Worm (Caenorhabditis elegans) whole organism, L4 larva: ENCODE data around the gene irld-2.
A peak's percentile ranks its signal among the peaks of the same experiment; 100 is the strongest.

Experiments
- F10B5.3 ChIP-seq: sonication (generic microtip); optimal IDR thresholded peaks from 2 replicates; lab custom pipeline; 2016; ENCODE audit warnings: mild to moderate bottlenecking, missing genetic modification characterization, missing compliant biosample characterization
- F26F4.8 ChIP-seq: fragments of 200-800 bp; sonication (Bioruptor generic); conservative IDR thresholded peaks from 2 replicates; pipeline ENCODE4 v1.3.6; 2022; ENCODE audit warnings: missing genetic modification characterization, missing compliant biosample characterization
- F44E2.7 ChIP-seq: fragments of 200-800 bp; sonication (Bioruptor generic); IDR thresholded peaks from 2 replicates; pipeline ENCODE4 v2.1.2; 2022; ENCODE audit warnings: missing genetic modification characterization, missing compliant biosample characterization
- T26A8.4 ChIP-seq: fragments of 200-800 bp; sonication (Bioruptor generic); IDR thresholded peaks from 2 replicates; pipeline ENCODE4 v1.3.6; 2022; ENCODE audit warnings: missing genetic modification characterization, missing compliant biosample characterization
- Y48G9A.11 ChIP-seq: fragments of 200-800 bp; sonication (Bioruptor generic); IDR thresholded peaks from 2 replicates; pipeline ENCODE4 v1.3.6; 2022; ENCODE audit warnings: missing genetic modification reagents, missing genetic modification characterization, missing compliant biosample characterization
- ZK546.5 ChIP-seq, 2 experiments: sonication (generic microtip); optimal IDR thresholded peaks; 2 replicates each; lab custom pipeline; 2017; ENCODE audit warnings: missing biosample characterization in 2 of 2, missing genetic modification characterization in 2 of 2
- ama-1 ChIP-seq: fragments of 150-350 bp; optimal IDR thresholded peaks from 2 replicates; lab custom pipeline; 2014; ENCODE audit warnings: inconsistent platforms, mixed read lengths
- ceh-20 ChIP-seq: fragments of 200-800 bp; sonication (Bioruptor generic); IDR thresholded peaks from 2 replicates; pipeline ENCODE4 v1.3.6; 2022; ENCODE audit warnings: missing genetic modification reagents, missing genetic modification characterization, missing compliant biosample characterization
- ceh-32 ChIP-seq: sonication (generic microtip); optimal IDR thresholded peaks from 2 replicates; lab custom pipeline; 2016; ENCODE audit warnings: mild to moderate bottlenecking, missing genetic modification characterization, missing compliant biosample characterization; ENCODE audit not compliant: poor library complexity
- ces-1 ChIP-seq: fragments of 150-350 bp; sonication (generic microtip); optimal IDR thresholded peaks from 4 replicates; lab custom pipeline; 2014; ENCODE audit warnings: missing biosample characterization, missing genetic modification reagents, missing genetic modification characterization
- cey-2 ChIP-seq: sonication (generic microtip); optimal IDR thresholded peaks from 3 replicates; lab custom pipeline; 2017; ENCODE audit warnings: missing genetic modification characterization, mild to moderate bottlenecking, missing compliant biosample characterization, antibody characterized with exemption, borderline replicate concordance; ENCODE audit not compliant: insufficient read depth
- daf-16 ChIP-seq, 3 experiments: sonication (generic microtip); optimal IDR thresholded peaks; 2 replicates each; lab custom pipeline; 2016 to 2017; ENCODE audit warnings: missing genetic modification characterization in 3 of 3, missing genetic modification reagents in 3 of 3, mild to moderate bottlenecking in 2 of 3, missing compliant biosample characterization in 2 of 3, missing biosample characterization in 1 of 3, moderate library complexity in 1 of 3
- daf-8 ChIP-seq: fragments of 200-800 bp; sonication (Bioruptor generic); IDR thresholded peaks from 2 replicates; pipeline ENCODE4 v1.3.6; 2022; ENCODE audit warnings: missing genetic modification characterization, missing compliant biosample characterization
- dmd-6 ChIP-seq: fragments of 200-800 bp; sonication (Bioruptor generic); IDR thresholded peaks from 2 replicates; pipeline ENCODE4 v1.3.6; 2022; ENCODE audit warnings: missing genetic modification reagents, missing genetic modification characterization, missing compliant biosample characterization
- dve-1 ChIP-seq: sonication (generic microtip); optimal IDR thresholded peaks from 2 replicates; lab custom pipeline; 2017; ENCODE audit warnings: antibody characterized with exemption, mild to moderate bottlenecking, missing genetic modification characterization, missing compliant biosample characterization; ENCODE audit not compliant: insufficient read depth
- egl-27 ChIP-seq: sonication (generic microtip); optimal IDR thresholded peaks from 3 replicates; lab custom pipeline; 2017; ENCODE audit warnings: missing biosample characterization, missing genetic modification reagents, missing genetic modification characterization
- hlh-11 ChIP-seq: fragments of 200-800 bp; sonication (Bioruptor generic); optimal IDR thresholded peaks from 2 replicates; lab custom pipeline; 2018; ENCODE audit warnings: mild to moderate bottlenecking, missing genetic modification characterization, missing compliant biosample characterization
- hlh-30 ChIP-seq: sonication (generic microtip); optimal IDR thresholded peaks from 2 replicates; lab custom pipeline; 2017; ENCODE audit warnings: antibody characterized with exemption, mild to moderate bottlenecking, missing genetic modification characterization, missing compliant biosample characterization; ENCODE audit not compliant: insufficient read depth
- lim-7 ChIP-seq: fragments of 200-800 bp; sonication (Bioruptor generic); IDR thresholded peaks from 2 replicates; pipeline ENCODE4 v1.3.6; 2022; ENCODE audit warnings: missing genetic modification characterization, missing compliant biosample characterization
- lin-15B ChIP-seq: fragments of 150-350 bp; sonication (generic microtip); optimal IDR thresholded peaks from 3 replicates; lab custom pipeline; 2014; ENCODE audit warnings: missing biosample characterization, missing genetic modification characterization
- lin-29 ChIP-seq: fragments of 200-800 bp; sonication (Bioruptor generic); IDR thresholded peaks from 2 replicates; pipeline ENCODE4 v1.3.6; 2022; ENCODE audit warnings: missing genetic modification reagents, missing genetic modification characterization, missing compliant biosample characterization
- lsy-2 ChIP-seq, 2 experiments: fragments of 150-350 bp in 1 of 2; sonication (generic microtip) in 1 of 2; optimal IDR thresholded peaks; 2 replicates each; lab custom pipeline; 2014 to 2017; ENCODE audit warnings: missing biosample characterization in 2 of 2, missing genetic modification characterization in 2 of 2
- madf-5 ChIP-seq, 2 experiments: fragments of 200-800 bp; sonication (Bioruptor generic); IDR thresholded peaks; 2 replicates each; pipeline ENCODE4 v1.3.6; 2022; ENCODE audit warnings: missing compliant biosample characterization in 2 of 2, missing genetic modification characterization in 2 of 2
- madf-9 ChIP-seq: fragments of 200-800 bp; sonication (Bioruptor generic); conservative IDR thresholded peaks from 2 replicates; pipeline ENCODE4 v1.3.6; 2022; ENCODE audit warnings: missing genetic modification reagents, missing genetic modification characterization, missing compliant biosample characterization
- mdl-1 ChIP-seq, 2 experiments: fragments of 150-350 bp in 1 of 2; sonication (generic microtip) in 1 of 2; optimal IDR thresholded peaks; 2 replicates each; lab custom pipeline; 2014 to 2017; ENCODE audit warnings: missing biosample characterization in 2 of 2, missing genetic modification characterization in 2 of 2
- mdt-29 ChIP-seq: fragments of 200-800 bp; sonication (Bioruptor generic); IDR thresholded peaks from 2 replicates; pipeline ENCODE4 v1.3.6; 2022; ENCODE audit warnings: missing genetic modification reagents, missing genetic modification characterization, missing compliant biosample characterization
- mep-1 ChIP-seq: fragments of 150-350 bp; sonication (generic microtip); optimal IDR thresholded peaks from 3 replicates; lab custom pipeline; 2014; ENCODE audit warnings: missing biosample characterization, missing genetic modification characterization
- mes-2 ChIP-seq: sonication (generic microtip); optimal IDR thresholded peaks from 2 replicates; lab custom pipeline; 2016; ENCODE audit warnings: missing genotype, mild to moderate bottlenecking, missing genetic modification characterization, missing compliant biosample characterization; ENCODE audit not compliant: poor library complexity, severe bottlenecking
- nhr-102 ChIP-seq: sonication (generic microtip); optimal IDR thresholded peaks from 2 replicates; lab custom pipeline; 2016; ENCODE audit warnings: mild to moderate bottlenecking, missing genetic modification characterization, moderate library complexity, missing compliant biosample characterization
- nhr-111 ChIP-seq: fragments of 200-800 bp; sonication (Bioruptor generic); optimal IDR thresholded peaks from 2 replicates; lab custom pipeline; 2018; ENCODE audit warnings: mild to moderate bottlenecking, missing genetic modification characterization, missing compliant biosample characterization
- nhr-237 ChIP-seq: sonication (generic microtip); optimal IDR thresholded peaks from 2 replicates; lab custom pipeline; 2017; ENCODE audit warnings: missing biosample characterization, missing genetic modification characterization
- nhr-41 ChIP-seq: fragments of 200-800 bp; sonication (Bioruptor generic); IDR thresholded peaks from 2 replicates; pipeline ENCODE4 v1.3.6; 2022; ENCODE audit warnings: missing genetic modification reagents, missing genetic modification characterization, missing compliant biosample characterization
- nhr-77 ChIP-seq: fragments of 150-350 bp; optimal IDR thresholded peaks from 2 replicates; lab custom pipeline; 2014; ENCODE audit warnings: missing biosample characterization, missing genetic modification characterization
- pha-4 ChIP-seq, 2 experiments: fragments of 150-350 bp in 1 of 2; fragments of 200-800 bp in 1 of 2; sonication (Bioruptor generic) in 1 of 2; IDR thresholded peaks in 1 of 2; optimal IDR thresholded peaks in 1 of 2; 2 replicates each; pipeline versions ENCODE4 v1.3.6 to Lab custom; 2014 to 2022; ENCODE audit warnings: missing genetic modification characterization in 2 of 2, missing genetic modification reagents in 2 of 2, missing biosample characterization in 1 of 2, missing compliant biosample characterization in 1 of 2
- php-3 ChIP-seq: fragments of 200-800 bp; sonication (Bioruptor generic); IDR thresholded peaks from 2 replicates; pipeline ENCODE4 v1.3.6; 2022; ENCODE audit warnings: missing genetic modification reagents, missing genetic modification characterization, missing compliant biosample characterization
- saeg-2 ChIP-seq: fragments of 200-800 bp; sonication (Bioruptor generic); IDR thresholded peaks from 2 replicates; pipeline ENCODE4 v1.3.6; 2022; ENCODE audit warnings: missing genetic modification reagents, missing genetic modification characterization, missing compliant biosample characterization
- sdz-12 ChIP-seq: fragments of 200-800 bp; sonication (Bioruptor generic); optimal IDR thresholded peaks from 2 replicates; lab custom pipeline; 2018; ENCODE audit warnings: mild to moderate bottlenecking, missing genetic modification characterization, missing compliant biosample characterization
- set-16 ChIP-seq: fragments of 200-800 bp; sonication (Bioruptor generic); IDR thresholded peaks from 2 replicates; pipeline ENCODE4 v1.3.6; 2022; ENCODE audit warnings: missing genetic modification reagents, missing genetic modification characterization, missing compliant biosample characterization
- tra-1 ChIP-seq: fragments of 200-800 bp; sonication (Bioruptor generic); IDR thresholded peaks from 2 replicates; pipeline ENCODE4 v1.3.6; 2022; ENCODE audit warnings: missing genetic modification reagents, missing genetic modification characterization, missing compliant biosample characterization
- unc-39 ChIP-seq: sonication (generic microtip); optimal IDR thresholded peaks from 2 replicates; lab custom pipeline; 2017; ENCODE audit warnings: missing biosample characterization, missing genetic modification characterization
- vab-7 ChIP-seq: fragments of 200-800 bp; sonication (Bioruptor generic); IDR thresholded peaks from 2 replicates; pipeline ENCODE4 v1.3.6; 2022; ENCODE audit warnings: missing genetic modification reagents, missing genetic modification characterization, missing compliant biosample characterization

irld-2 gene

DNA sequence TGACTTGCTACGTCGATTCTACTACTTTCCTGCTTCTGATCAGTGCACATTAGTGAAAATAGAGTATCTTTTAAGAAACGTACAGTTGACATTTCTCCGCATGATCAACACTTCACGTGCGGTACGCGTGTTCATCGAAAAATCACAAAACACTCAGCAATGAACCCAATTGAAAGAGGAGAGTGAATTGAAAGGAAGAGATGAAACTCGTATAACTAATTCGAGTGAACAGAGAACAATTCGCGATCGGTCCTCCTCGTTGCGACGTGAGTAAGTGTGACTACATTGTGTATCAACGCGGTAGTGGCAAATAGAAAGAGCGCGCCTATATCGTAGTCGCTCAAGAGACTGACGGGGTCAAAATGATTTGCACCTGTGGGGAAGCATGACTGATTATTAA, 41.3 kb downstream of the irld-2 start (continued):
- TF ChIP-seq hlh-11 (tag; lab: Kevin White, UChicago) (peak; percentile 92), cey-2 (tag; lab: Kevin White, UChicago) (peak; percentile 28), F10B5.3 (tag; lab: Kevin White, UChicago) (no peak), saeg-2 (GFP tag; lab: Robert Waterston, UW) (0 out of 2 replicates have a peak, but pooled peaks have one; percentile 28), lsy-2 (tag; optimal IDR thresholded peaks at IDR 0.05; lab: Kevin White, UChicago) (peak; percentile 54 to 71), lin-29 (GFP tag; lab: Robert Waterston, UW) (0 out of 2 replicates have a peak, but pooled peaks have one; percentile 30), ZK546.5 (tag; optimal IDR thresholded peaks at IDR 0.05; lab: Kevin White, UChicago) (no peak), mes-2 (peak; percentile 40), lin-15B (no peak), mdt-29 (no peak), mdl-1 (tag; optimal IDR thresholded peaks at IDR 0.05; lab: Kevin White, UChicago) (peak; percentile 39 to 85), T26A8.4 (GFP tag; lab: Robert Waterston, UW) (peak; percentile 52), daf-16 (GFP tag; optimal IDR thresholded peaks at IDR 0.05; lab: Kevin White, UChicago) (peak in 1 of 2 experiments; percentile 21), daf-16 (tag; optimal IDR thresholded peaks at IDR 0.05; lab: Kevin White, UChicago) (peak; percentile 76), hlh-30 (tag; lab: Kevin White, UChicago) (peak; percentile 94), php-3 (GFP tag; lab: Robert Waterston, UW) (0 out of 2 replicates have a peak, but pooled peaks have one; percentile 36)

DNA sequence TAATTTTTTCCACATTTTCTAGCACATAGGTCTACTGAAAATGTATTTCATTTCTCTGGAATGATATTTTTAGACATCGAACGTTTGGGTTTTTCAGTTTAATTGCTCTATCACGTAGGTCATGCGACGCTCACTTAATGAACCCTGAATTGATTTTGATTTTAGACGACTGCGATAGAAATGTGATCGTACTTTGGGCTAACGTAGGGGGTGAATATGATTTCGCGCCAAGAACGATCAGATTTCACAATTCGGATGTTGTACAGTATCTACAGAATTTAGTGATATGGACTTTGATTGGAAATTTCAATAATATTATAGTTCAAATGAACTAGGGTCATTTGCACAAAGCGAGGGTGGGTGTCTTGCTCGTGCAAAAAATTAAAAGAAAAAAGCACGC, 42.7 kb downstream of the irld-2 start:
- TF ChIP-seq set-16 (GFP tag; lab: Robert Waterston, UW): no peak
- no peak for TF ChIP-seq nhr-41 (GFP tag; lab: Robert Waterston, UW)
- peak; percentile 21 for TF ChIP-seq hlh-11 (tag; lab: Kevin White, UChicago)
- peak; percentile 28 for TF ChIP-seq hlh-30 (tag; lab: Kevin White, UChicago)
- no peak for TF ChIP-seq tra-1 (GFP tag; lab: Robert Waterston, UW)
- peak; percentile 24 for TF ChIP-seq dve-1 (tag; lab: Kevin White, UChicago)
- peak; percentile 49 for TF ChIP-seq dmd-6 (GFP tag; lab: Robert Waterston, UW)

DNA sequence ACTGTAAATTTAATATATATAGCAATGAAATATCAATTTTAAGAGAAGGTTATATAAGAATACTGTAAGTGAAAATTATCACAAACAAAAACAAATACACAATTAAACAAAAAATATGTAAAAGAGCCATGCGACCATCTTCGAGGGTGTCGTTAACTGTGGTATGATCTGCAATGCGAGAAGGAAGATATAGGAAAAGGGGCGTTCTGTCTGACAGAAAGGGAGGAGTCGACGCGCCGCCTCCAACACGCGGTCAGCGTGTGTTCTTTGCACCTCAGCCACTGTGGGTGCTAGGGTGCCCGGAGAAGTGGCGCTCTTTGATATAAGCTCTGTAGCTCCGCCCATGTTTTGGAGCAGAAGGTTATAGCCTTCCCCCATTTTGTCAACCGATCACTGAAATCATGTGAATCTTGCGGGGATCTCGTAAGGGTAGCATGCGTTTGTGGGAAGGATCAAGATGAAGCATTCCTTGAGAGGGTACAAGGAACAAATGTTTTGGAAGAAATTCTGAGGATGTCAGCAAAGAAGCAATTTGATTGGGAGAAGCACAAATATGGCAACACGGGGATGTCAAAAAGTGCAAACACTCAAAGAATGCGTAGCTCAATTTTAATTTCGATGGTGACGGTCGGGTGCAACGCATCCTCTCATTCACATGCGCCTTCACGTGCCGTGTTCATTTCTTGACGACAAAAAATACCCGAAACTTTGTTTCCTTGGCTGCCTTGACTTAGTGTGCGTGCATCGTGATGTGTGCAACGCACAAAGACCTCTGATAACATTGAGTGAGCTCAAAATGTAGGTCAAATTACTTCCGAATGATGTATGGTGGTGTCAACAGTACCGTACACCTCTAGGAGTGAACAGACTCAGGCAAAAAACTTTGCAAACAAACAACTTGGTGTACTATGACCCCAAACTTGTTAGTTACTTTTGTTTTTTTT, 43.8 kb downstream of the irld-2 start, which contains the start of gene mxl-3:
TSS of gene mxl-3 (minus strand) at position 1 of the 944 bp plus-strand sequence.
- TF ChIP-seq nhr-102 (tag; lab: Kevin White, UChicago) (no peak), mdt-29 (peak; percentile 66), unc-39 (tag; lab: Kevin White, UChicago) (no peak), vab-7 (GFP tag; lab: Robert Waterston, UW) (no peak), ceh-20 (0 out of 2 replicates have a peak, but pooled peaks have one; percentile 29), ceh-32 (tag; lab: Kevin White, UChicago) (no peak), nhr-237 (no peak), mdl-1 (tag; optimal IDR thresholded peaks at IDR 0.05; lab: Kevin White, UChicago) (peak in 1 of 2 experiments; percentile 40), nhr-77 (tag; lab: Kevin White, UChicago) (peak; percentile 42), T26A8.4 (GFP tag; lab: Robert Waterston, UW) (no peak; the same call in 1 of the 2 replicates), lim-7 (no peak), pha-4 (GFP tag; IDR thresholded peaks at IDR 0.05; lab: Robert Waterston, UW) (no peak), pha-4 (tag; optimal IDR thresholded peaks at IDR 0.05; lab: Kevin White, UChicago) (no peak), sdz-12 (no peak), ama-1 (lab: Kevin White, UChicago) (peak; percentile 86), madf-9 (GFP tag; lab: Robert Waterston, UW) (0 out of 2 replicates have a peak, but pooled peaks have one; percentile 19), dve-1 (tag; lab: Kevin White, UChicago) (peak; percentile 65), egl-27 (tag; lab: Kevin White, UChicago) (no peak), madf-5 (GFP tag; IDR thresholded peaks at IDR 0.05; lab: Robert Waterston, UW) (no peak), nhr-41 (GFP tag; lab: Robert Waterston, UW) (no peak), F44E2.7 (GFP tag; lab: Robert Waterston, UW) (no peak), nhr-111 (no peak), ces-1 (GFP tag; lab: Kevin White, UChicago) (no peak), Y48G9A.11 (GFP tag; lab: Robert Waterston, UW) (no peak), mep-1 (tag; lab: Kevin White, UChicago) (peak; percentile 73), F26F4.8 (GFP tag; lab: Robert Waterston, UW) (no peak), daf-8 (GFP tag; lab: Robert Waterston, UW) (no peak), hlh-30 (tag; lab: Kevin White, UChicago) (peak; percentile 89), php-3 (GFP tag; lab: Robert Waterston, UW) (peak; percentile 78)
